Fruit fly (Drosophila melanogaster) whole organism, embryonic: ENCODE data around the gene alpha-Man-Ic.
A peak's percentile ranks its signal among the peaks of the same experiment; 100 is the strongest.

Experiments
- Bgb ChIP-seq: fragments of 200-800 bp; sonication (Bioruptor generic); IDR thresholded peaks from 2 replicates; pipeline ENCODE4 v1.3.6; 2022; ENCODE audit warnings: missing biosample characterization, missing genetic modification characterization; ENCODE audit not compliant: partially characterized antibody
- CG10959 ChIP-seq: fragments of 200-800 bp; sonication (Bioruptor generic); IDR thresholded peaks from 2 replicates; pipeline ENCODE4 v1.3.6; 2022; ENCODE audit warnings: missing biosample characterization, missing genetic modification characterization
- CG13287 ChIP-seq: fragments of 200-800 bp; sonication (Bioruptor generic); IDR thresholded peaks from 2 replicates; pipeline ENCODE4 v1.3.6; 2022; ENCODE audit warnings: missing biosample characterization, missing genetic modification characterization; ENCODE audit not compliant: partially characterized antibody
- CG13775 ChIP-seq: fragments of 200-800 bp; sonication (Bioruptor generic); optimal IDR thresholded peaks from 3 replicates; lab custom pipeline; 2017; ENCODE audit warnings: missing biosample characterization, mild to moderate bottlenecking, missing genetic modification characterization
- CG14860 ChIP-seq: fragments of 200-800 bp; sonication (Bioruptor generic); IDR thresholded peaks from 3 replicates; pipeline ENCODE4 v1.3.6; 2022; ENCODE audit warnings: missing biosample characterization, missing genetic modification characterization; ENCODE audit not compliant: partially characterized antibody
- CG16813 ChIP-seq: fragments of 200-800 bp; sonication (Bioruptor generic); IDR thresholded peaks from 3 replicates; pipeline ENCODE4 v1.3.6; 2022; ENCODE audit warnings: missing biosample characterization, missing genetic modification characterization; ENCODE audit not compliant: partially characterized antibody
- CG18764 ChIP-seq: fragments of 200-800 bp; sonication (Bioruptor generic); optimal IDR thresholded peaks from 3 replicates; lab custom pipeline; 2016; ENCODE audit warnings: missing biosample characterization, missing genetic modification characterization
- CG2116 ChIP-seq: fragments of 200-800 bp; sonication (Bioruptor generic); optimal IDR thresholded peaks from 3 replicates; lab custom pipeline; 2018; ENCODE audit warnings: missing biosample characterization, mild to moderate bottlenecking, missing genetic modification characterization
- CG31224 ChIP-seq: fragments of 200-800 bp; sonication (Bioruptor generic); IDR thresholded peaks from 2 replicates; pipeline ENCODE4 v1.3.6; 2022; ENCODE audit warnings: missing biosample characterization, missing genetic modification characterization
- CG34224 ChIP-seq: fragments of 200-800 bp; sonication (Bioruptor generic); IDR thresholded peaks from 3 replicates; pipeline ENCODE4 v1.3.6; 2022; ENCODE audit warnings: missing biosample characterization, missing genetic modification characterization; ENCODE audit not compliant: partially characterized antibody
- CG34422 ChIP-seq: fragments of 200-800 bp; sonication (Bioruptor generic); IDR thresholded peaks from 3 replicates; pipeline ENCODE4 v1.3.6; 2022; ENCODE audit warnings: missing biosample characterization, missing genetic modification characterization
- CG3847 ChIP-seq: fragments of 200-800 bp; sonication (Bioruptor generic); IDR thresholded peaks from 2 replicates; pipeline ENCODE4 v1.3.6; 2022; ENCODE audit warnings: missing biosample characterization, missing genetic modification characterization
- CG42726 ChIP-seq: fragments of 200-800 bp; sonication (Bioruptor generic); IDR thresholded peaks from 2 replicates; pipeline ENCODE4 v1.3.6; 2022; ENCODE audit warnings: missing biosample characterization, missing genetic modification characterization; ENCODE audit not compliant: partially characterized antibody
- CG6791 ChIP-seq: fragments of 200-800 bp; sonication (Bioruptor generic); IDR thresholded peaks from 3 replicates; pipeline ENCODE4 v1.3.6; 2022; ENCODE audit warnings: missing biosample characterization, missing genetic modification characterization; ENCODE audit not compliant: partially characterized antibody
- CG7372 ChIP-seq: fragments of 200-800 bp; sonication (Bioruptor generic); IDR thresholded peaks from 2 replicates; pipeline ENCODE4 v1.3.6; 2022; ENCODE audit warnings: missing biosample characterization, missing genetic modification characterization
- D ChIP-seq, 2 experiments: fragments of 200-800 bp in 1 of 2; fragments of >200 bp in 1 of 2; sonication (Bioruptor generic) in 1 of 2; optimal IDR thresholded peaks; 2 replicates in 1 of 2; 3 replicates in 1 of 2; lab custom pipeline; 2017; ENCODE audit warnings: mild to moderate bottlenecking in 1 of 2, missing biosample characterization in 1 of 2, missing genetic modification characterization in 1 of 2, missing genetic modification reagents in 1 of 2
- Dll ChIP-seq: fragments of 200-800 bp; sonication (Bioruptor generic); IDR thresholded peaks from 4 replicates; pipeline ENCODE4 v1.3.6; 2022; ENCODE audit warnings: missing biosample characterization, missing genetic modification characterization; ENCODE audit not compliant: partially characterized antibody
- Doc3 ChIP-seq: fragments of 200-800 bp; sonication (Bioruptor generic); IDR thresholded peaks from 3 replicates; pipeline ENCODE4 v1.3.6; 2022; ENCODE audit warnings: missing biosample characterization, missing genetic modification characterization; ENCODE audit not compliant: partially characterized antibody
- Dp ChIP-seq: fragments of 200-800 bp; sonication (Bioruptor generic); optimal IDR thresholded peaks from 2 replicates; lab custom pipeline; 2018; ENCODE audit warnings: missing biosample characterization, mild to moderate bottlenecking, missing genetic modification characterization, moderate library complexity
- H2.0 ChIP-seq: fragments of 200-800 bp; sonication (Bioruptor generic); IDR thresholded peaks from 2 replicates; pipeline ENCODE4 v1.3.6; 2022; ENCODE audit warnings: missing biosample characterization, missing genetic modification characterization
- HLH4C ChIP-seq: fragments of 200-800 bp; sonication (Bioruptor generic); IDR thresholded peaks from 3 replicates; pipeline ENCODE4 v1.3.6; 2022; ENCODE audit warnings: missing biosample characterization, missing genetic modification characterization; ENCODE audit not compliant: partially characterized antibody
- MESR4 ChIP-seq: fragments of 200-800 bp; sonication (Bioruptor generic); optimal IDR thresholded peaks from 2 replicates; lab custom pipeline; 2018; ENCODE audit warnings: missing biosample characterization, mild to moderate bottlenecking, missing genetic modification characterization, moderate library complexity
- Oaz ChIP-seq: fragments of 200-800 bp; sonication (Bioruptor generic); IDR thresholded peaks from 2 replicates; pipeline ENCODE4 v1.3.6; 2022; ENCODE audit warnings: missing biosample characterization, missing genetic modification characterization
- Opbp ChIP-seq: fragments of 200-800 bp; sonication (Bioruptor generic); IDR thresholded peaks from 3 replicates; pipeline ENCODE4 v1.3.6; 2022; ENCODE audit warnings: missing biosample characterization, missing genetic modification characterization; ENCODE audit not compliant: partially characterized antibody
- Rx ChIP-seq: fragments of 200-800 bp; sonication (Bioruptor generic); IDR thresholded peaks from 2 replicates; pipeline ENCODE4 v1.3.6; 2022; ENCODE audit warnings: missing biosample characterization, missing genetic modification characterization
- Sox102F ChIP-seq: fragments of 200-800 bp; sonication (Bioruptor generic); optimal IDR thresholded peaks from 2 replicates; lab custom pipeline; 2018; ENCODE audit warnings: missing biosample characterization, mild to moderate bottlenecking, missing genetic modification characterization, moderate library complexity
- amos ChIP-seq: fragments of 200-800 bp; sonication (Bioruptor generic); IDR thresholded peaks from 2 replicates; pipeline ENCODE4 v1.3.6; 2022; ENCODE audit warnings: missing biosample characterization, missing genetic modification characterization; ENCODE audit not compliant: partially characterized antibody
- ato ChIP-seq: fragments of 200-800 bp; sonication (Bioruptor generic); IDR thresholded peaks from 2 replicates; pipeline ENCODE4 v1.3.6; 2022; ENCODE audit warnings: missing biosample characterization, missing genetic modification characterization; ENCODE audit not compliant: partially characterized antibody
- bbx ChIP-seq: fragments of 200-800 bp; sonication (Bioruptor generic); IDR thresholded peaks from 2 replicates; pipeline ENCODE4 v1.3.6; 2022; ENCODE audit warnings: missing biosample characterization, missing genetic modification characterization; ENCODE audit not compliant: partially characterized antibody
- bigmax ChIP-seq: fragments of 200-800 bp; sonication (Bioruptor generic); optimal IDR thresholded peaks from 2 replicates; lab custom pipeline; 2018; ENCODE audit warnings: missing biosample characterization, mild to moderate bottlenecking, missing genetic modification characterization
- chinmo ChIP-seq: fragments of 200-800 bp; sonication (Bioruptor generic); IDR thresholded peaks from 4 replicates; pipeline ENCODE4 v1.3.6; 2022; ENCODE audit warnings: missing biosample characterization, missing genetic modification characterization; ENCODE audit not compliant: partially characterized antibody
- corto ChIP-seq: fragments of 200-800 bp; sonication (Bioruptor generic); optimal IDR thresholded peaks from 2 replicates; lab custom pipeline; 2016; ENCODE audit warnings: missing biosample characterization, mild to moderate bottlenecking, missing genetic modification characterization, moderate library complexity
- hb ChIP-seq: fragments of 200-800 bp; sonication (Bioruptor generic); IDR thresholded peaks from 3 replicates; pipeline ENCODE4 v1.3.6; 2022; ENCODE audit warnings: missing biosample characterization, missing genetic modification characterization; ENCODE audit not compliant: partially characterized antibody
- inv ChIP-seq: fragments of 200-800 bp; sonication (Bioruptor generic); IDR thresholded peaks from 2 replicates; pipeline ENCODE4 v1.3.6; 2022; ENCODE audit warnings: missing biosample characterization, missing genetic modification characterization; ENCODE audit not compliant: partially characterized antibody
- mld ChIP-seq: fragments of 200-800 bp; sonication (Bioruptor generic); IDR thresholded peaks from 3 replicates; pipeline ENCODE4 v1.3.6; 2022; ENCODE audit warnings: missing biosample characterization, missing genetic modification characterization; ENCODE audit not compliant: partially characterized antibody
- nerfin-2 ChIP-seq: fragments of 200-800 bp; sonication (Bioruptor generic); IDR thresholded peaks from 2 replicates; pipeline ENCODE4 v1.3.6; 2022; ENCODE audit warnings: missing biosample characterization, missing genetic modification characterization; ENCODE audit not compliant: partially characterized antibody
- pzg ChIP-seq: fragments of 200-800 bp; sonication (Bioruptor generic); optimal IDR thresholded peaks from 3 replicates; lab custom pipeline; 2018; ENCODE audit warnings: missing biosample characterization, mild to moderate bottlenecking, missing genetic modification characterization, moderate library complexity
- so ChIP-seq: fragments of 200-800 bp; sonication (Bioruptor generic); IDR thresholded peaks from 3 replicates; pipeline ENCODE4 v1.3.6; 2022; ENCODE audit warnings: missing biosample characterization, missing genetic modification characterization
- sob ChIP-seq: fragments of 200-800 bp; sonication (Bioruptor generic); IDR thresholded peaks from 2 replicates; pipeline ENCODE4 v1.3.6; 2022; ENCODE audit warnings: missing biosample characterization, missing genetic modification characterization
- ssp ChIP-seq: fragments of 200-800 bp; sonication (Bioruptor generic); IDR thresholded peaks from 2 replicates; pipeline ENCODE4 v1.3.6; 2022; ENCODE audit warnings: missing biosample characterization, missing genetic modification characterization
- tgo ChIP-seq: fragments of 200-800 bp; sonication (Bioruptor generic); IDR thresholded peaks from 3 replicates; pipeline ENCODE4 v1.3.6; 2022; ENCODE audit warnings: missing biosample characterization, missing genetic modification characterization
- unc-4 ChIP-seq: fragments of 200-800 bp; sonication (Bioruptor generic); IDR thresholded peaks from 2 replicates; pipeline ENCODE4 v1.3.6; 2022; ENCODE audit warnings: missing biosample characterization, missing genetic modification characterization; ENCODE audit not compliant: partially characterized antibody
- vnd ChIP-seq: fragments of 200-800 bp; sonication (Bioruptor generic); IDR thresholded peaks from 3 replicates; pipeline ENCODE4 v1.3.6; 2022; ENCODE audit warnings: missing biosample characterization, missing genetic modification characterization; ENCODE audit not compliant: partially characterized antibody
- wor ChIP-seq: fragments of 200-800 bp; sonication (Bioruptor generic); IDR thresholded peaks from 2 replicates; pipeline ENCODE4 v1.3.6; 2022; ENCODE audit warnings: missing biosample characterization, missing genetic modification characterization
- zen2 ChIP-seq: fragments of 200-800 bp; sonication (Bioruptor generic); IDR thresholded peaks from 3 replicates; pipeline ENCODE4 v1.3.6; 2022; ENCODE audit warnings: missing biosample characterization, missing genetic modification characterization; ENCODE audit not compliant: partially characterized antibody
- zf30C ChIP-seq: fragments of 200-800 bp; sonication (Bioruptor generic); optimal IDR thresholded peaks from 3 replicates; lab custom pipeline; 2018; ENCODE audit warnings: missing biosample characterization, mild to moderate bottlenecking, missing genetic modification characterization

alpha-Man-Ic gene

DNA sequence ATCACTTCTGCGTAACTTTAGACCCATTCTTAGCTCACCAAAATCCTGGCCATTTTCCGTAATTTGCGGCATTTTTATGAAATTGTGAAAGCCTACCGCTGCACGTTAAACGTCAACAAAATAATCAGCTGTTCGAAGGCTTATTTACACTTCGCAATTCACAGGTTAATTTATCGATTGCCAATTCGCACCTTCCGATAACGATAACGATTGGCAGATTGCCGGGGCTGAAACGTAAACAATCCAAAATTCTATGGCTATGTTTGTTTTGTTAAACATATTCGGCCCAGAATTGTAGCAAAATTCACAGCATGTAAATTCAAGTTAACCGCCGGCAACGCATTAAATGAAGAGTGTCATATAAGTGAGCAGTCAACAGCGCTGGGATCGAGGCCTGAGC is 5.6 kb upstream of the alpha-Man-Ic start, which contains the start of the genes eIF2Balpha and Vps13B (continued):
- peak; percentile 54 for TF ChIP-seq Sox102F
- TF ChIP-seq pzg (GFP tag; lab: Kevin White, UChicago): peak; percentile 69
- peak; percentile 63 for TF ChIP-seq CG14860 (GFP tag; lab: Robert Waterston, UW)
- TF ChIP-seq D (optimal IDR thresholded peaks at IDR 0.05; lab: Kevin White, UChicago): no peak
- TF ChIP-seq D (GFP tag; optimal IDR thresholded peaks at IDR 0.05; lab: Kevin White, UChicago): no peak
- peak; percentile 86 for TF ChIP-seq CG13287 (GFP tag; lab: Robert Waterston, UW)
- no peak for TF ChIP-seq tgo
- TF ChIP-seq mld (GFP tag; lab: Robert Waterston, UW): peak; percentile 84
- TF ChIP-seq Dll (GFP tag; lab: Robert Waterston, UW): peak; percentile 83
- TF ChIP-seq CG34422 (GFP tag; lab: Robert Waterston, UW): peak; percentile 61; the same call in 1 of the 3 replicates
- TF ChIP-seq CG6791 (GFP tag; lab: Robert Waterston, UW): peak; percentile 99
- peak; percentile 84 for TF ChIP-seq CG34224 (GFP tag; lab: Robert Waterston, UW)
- peak; percentile 53; the same call in 1 of the 3 replicates for TF ChIP-seq vnd
- TF ChIP-seq amos (GFP tag; lab: Robert Waterston, UW): peak; percentile 70
- peak; percentile 85 for TF ChIP-seq Doc3 (GFP tag; lab: Robert Waterston, UW)
- TF ChIP-seq MESR4 (GFP tag; lab: Kevin White, UChicago): peak; percentile 35
- TF ChIP-seq Dp: peak; percentile 9
- TF ChIP-seq HLH4C (GFP tag; lab: Robert Waterston, UW): peak; percentile 94
- peak; percentile 59; the same call in 2 of the 3 replicates for TF ChIP-seq CG16813 (GFP tag; lab: Robert Waterston, UW)
- TF ChIP-seq nerfin-2: peak; percentile 85
- peak; percentile 61; the same call in 1 of the 2 replicates for TF ChIP-seq inv (GFP tag; lab: Robert Waterston, UW)
- TF ChIP-seq bigmax (GFP tag; lab: Kevin White, UChicago): peak; percentile 80
- no peak for TF ChIP-seq sob (GFP tag; lab: Robert Waterston, UW)
- peak; percentile 29 for TF ChIP-seq CG2116 (GFP tag; lab: Kevin White, UChicago)
- TF ChIP-seq so: peak; percentile 35; the same call in 1 of the 3 replicates
- TF ChIP-seq CG18764 (GFP tag; lab: Kevin White, UChicago): peak; percentile 100
- 0 out of 2 replicates have a peak, but pooled peaks have one; percentile 7 for TF ChIP-seq ssp (GFP tag; lab: Robert Waterston, UW)
- no peak for TF ChIP-seq CG7372
- peak; percentile 83 for TF ChIP-seq CG13775 (GFP tag; lab: Kevin White, UChicago)
- TF ChIP-seq Bgb (GFP tag; lab: Robert Waterston, UW): peak; percentile 95
- TF ChIP-seq Rx (GFP tag; lab: Robert Waterston, UW): no peak
- TF ChIP-seq chinmo: peak; percentile 87; the same call in 2 of the 4 replicates
- 0 out of 2 replicates have a peak, but pooled peaks have one; percentile 6 for TF ChIP-seq CG10959 (GFP tag; lab: Robert Waterston, UW)
- TF ChIP-seq H2.0 (GFP tag; lab: Robert Waterston, UW): peak; percentile 32; the same call in 1 of the 2 replicates
- TF ChIP-seq bbx (GFP tag; lab: Robert Waterston, UW): peak; percentile 94
- TF ChIP-seq CG31224 (GFP tag; lab: Robert Waterston, UW): no peak
- TF ChIP-seq Opbp: peak; percentile 87; the same call in 2 of the 3 replicates
- 0 out of 2 replicates have a peak, but pooled peaks have one; percentile 19 for TF ChIP-seq wor
- TF ChIP-seq CG3847 (GFP tag; lab: Robert Waterston, UW): 0 out of 2 replicates have a peak, but pooled peaks have one; percentile 23
- 0 out of 2 replicates have a peak, but pooled peaks have one; percentile 39 for TF ChIP-seq Oaz (GFP tag; lab: Robert Waterston, UW)
- TF ChIP-seq zen2: peak; percentile 100
- TF ChIP-seq unc-4 (GFP tag; lab: Robert Waterston, UW): peak; percentile 66
- TF ChIP-seq corto (GFP tag; lab: Kevin White, UChicago): no peak
- TF ChIP-seq ato (GFP tag; lab: Robert Waterston, UW): peak; percentile 87
- TF ChIP-seq zf30C (GFP tag; lab: Kevin White, UChicago): no peak
- peak; percentile 78 for TF ChIP-seq hb
- peak; percentile 65; the same call in 1 of the 2 replicates for TF ChIP-seq CG42726 (GFP tag; lab: Robert Waterston, UW)
